Fruit fly (Drosophila melanogaster) whole organism, wandering third instar larva: ENCODE data around the gene Prestin.

ENCODE experiments used
- HLH106 ChIP-seq: fragments of 200-800 bp; optimal IDR thresholded peaks from 3 replicates; lab custom pipeline; 2019; ENCODE audit warnings: missing biosample characterization, mild to moderate bottlenecking, missing genetic modification characterization, moderate library complexity
- Hnf4 ChIP-seq: fragments of 200-800 bp; sonication (Bioruptor generic); optimal IDR thresholded peaks from 2 replicates; lab custom pipeline; 2016; ENCODE audit warnings: missing biosample characterization, mild to moderate bottlenecking, missing genetic modification characterization
- Hr78 ChIP-seq: fragments of >200 bp; optimal IDR thresholded peaks from 2 replicates; lab custom pipeline; 2017; ENCODE audit warnings: missing biosample characterization, missing genetic modification characterization
- Mio ChIP-seq: sonication (Bioruptor generic); optimal IDR thresholded peaks from 2 replicates; lab custom pipeline; 2016; ENCODE audit warnings: missing biosample characterization, missing genetic modification characterization
- Myc ChIP-seq: fragments of >200 bp; optimal IDR thresholded peaks from 2 replicates; lab custom pipeline; 2017
- Sp1 ChIP-seq: fragments of 200-800 bp; sonication (Bioruptor generic); optimal IDR thresholded peaks from 3 replicates; lab custom pipeline; 2019; ENCODE audit warnings: missing biosample characterization, mild to moderate bottlenecking, missing genetic modification characterization, moderate library complexity
- br ChIP-seq: fragments of 200-800 bp; sonication (Bioruptor generic); optimal IDR thresholded peaks from 2 replicates; lab custom pipeline; 2016; ENCODE audit warnings: missing biosample characterization, missing genetic modification characterization
- ey ChIP-seq: fragments of 200-800 bp; sonication (Bioruptor generic); optimal IDR thresholded peaks from 2 replicates; lab custom pipeline; 2016; ENCODE audit warnings: missing biosample characterization, missing genetic modification characterization
- fru ChIP-seq: fragments of 200-800 bp; sonication (Bioruptor generic); optimal IDR thresholded peaks from 3 replicates; lab custom pipeline; 2016; ENCODE audit warnings: missing biosample characterization, mild to moderate bottlenecking, missing genetic modification characterization
- jim ChIP-seq: fragments of 175-275, 200-325 bp; sonication (Bioruptor generic); optimal IDR thresholded peaks from 2 replicates; lab custom pipeline; 2016; ENCODE audit warnings: missing biosample characterization, mild to moderate bottlenecking, missing genetic modification characterization
- pan ChIP-seq: fragments of >200 bp; optimal IDR thresholded peaks from 2 replicates; lab custom pipeline; 2017
- psq ChIP-seq: fragments of 200-800 bp; sonication (Bioruptor generic); optimal IDR thresholded peaks from 3 replicates; lab custom pipeline; 2017; ENCODE audit warnings: missing biosample characterization, mild to moderate bottlenecking, missing genetic modification characterization, moderate library complexity
- sv ChIP-seq: fragments of 200-800 bp; sonication (Bioruptor generic); optimal IDR thresholded peaks from 3 replicates; lab custom pipeline; 2016; ENCODE audit warnings: missing biosample characterization, missing genetic modification characterization
- usp ChIP-seq: fragments of >200 bp; optimal IDR thresholded peaks from 2 replicates; lab custom pipeline; 2017; ENCODE audit warnings: missing biosample characterization, missing genetic modification characterization

DNA sequence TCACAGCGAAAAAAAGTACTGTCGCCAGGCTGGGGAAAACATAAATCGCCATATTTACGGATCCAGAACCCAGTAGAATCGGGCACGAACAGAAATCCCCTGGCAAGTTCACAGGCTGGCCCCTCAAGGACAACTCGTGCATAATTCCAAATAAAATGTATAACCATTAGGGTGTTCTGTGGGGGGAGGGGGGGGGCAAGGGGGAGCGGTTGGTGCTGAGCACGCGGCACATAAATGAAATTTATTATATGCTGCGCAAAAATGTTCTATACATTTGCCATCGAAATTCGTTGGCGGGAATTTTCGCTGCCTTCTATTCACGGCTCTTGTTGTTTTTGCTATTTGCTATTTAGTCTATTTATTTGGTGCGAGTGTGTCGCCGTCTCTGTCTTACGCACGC lies 40.6 kb upstream of the Prestin start:
- TF ChIP-seq Myc: no peak
- TF ChIP-seq usp (GFP tag; lab: Kevin White, UChicago): no peak
- TF ChIP-seq ey: no peak
- no peak for TF ChIP-seq Sp1 (GFP tag; lab: Kevin White, UChicago)
- no peak for TF ChIP-seq HLH106 (tag; lab: Kevin White, UChicago)
- no peak for TF ChIP-seq pan (lab: Kevin White, UChicago)
- TF ChIP-seq br (GFP tag; lab: Kevin White, UChicago): no peak
- TF ChIP-seq Mio (GFP tag; lab: Kevin White, UChicago): no peak
- TF ChIP-seq psq (GFP tag; lab: Kevin White, UChicago): no peak
- no peak for TF ChIP-seq Hnf4 (GFP tag; lab: Kevin White, UChicago)
- no peak for TF ChIP-seq sv (GFP tag; lab: Kevin White, UChicago)
- TF ChIP-seq fru: no peak
- TF ChIP-seq Hr78 (GFP tag; lab: Kevin White, UChicago): no peak
- TF ChIP-seq jim (GFP tag; lab: Kevin White, UChicago): no peak
